Worm (Caenorhabditis elegans) whole organism, L4 larva: ENCODE measurements around the gene srbc-43.

ENCODE experiments used
- F10B5.3 ChIP-seq: sonication (generic microtip); optimal IDR thresholded peaks from 2 replicates; lab custom pipeline; 2016; ENCODE audit warnings: mild to moderate bottlenecking, missing genetic modification characterization, missing compliant biosample characterization
- F44E2.7 ChIP-seq: fragments of 200-800 bp; sonication (Bioruptor generic); IDR thresholded peaks from 2 replicates; pipeline ENCODE4 v2.1.2; 2022; ENCODE audit warnings: missing genetic modification characterization, missing compliant biosample characterization
- ama-1 ChIP-seq: fragments of 150-350 bp; optimal IDR thresholded peaks from 2 replicates; lab custom pipeline; 2014; ENCODE audit warnings: inconsistent platforms, mixed read lengths
- arid-1 ChIP-seq: fragments of 200-800 bp; sonication (Bioruptor generic); conservative IDR thresholded peaks from 2 replicates; pipeline ENCODE4 v1.3.6; 2022; ENCODE audit warnings: missing genetic modification reagents, missing genetic modification characterization, missing compliant biosample characterization
- ceh-44 ChIP-seq: fragments of 200-800 bp; sonication (Bioruptor generic); IDR thresholded peaks from 2 replicates; pipeline ENCODE4 v1.3.6; 2022; ENCODE audit warnings: missing genetic modification reagents, missing genetic modification characterization, missing compliant biosample characterization
- ceh-62 ChIP-seq: sonication (generic microtip); optimal IDR thresholded peaks from 2 replicates; lab custom pipeline; 2017; ENCODE audit warnings: missing biosample characterization, missing genetic modification characterization
- cey-2 ChIP-seq: sonication (generic microtip); optimal IDR thresholded peaks from 3 replicates; lab custom pipeline; 2017; ENCODE audit warnings: missing genetic modification characterization, mild to moderate bottlenecking, missing compliant biosample characterization, antibody characterized with exemption, borderline replicate concordance; ENCODE audit not compliant: insufficient read depth
- ctbp-1 ChIP-seq: fragments of 200-800 bp; sonication (Bioruptor generic); IDR thresholded peaks from 2 replicates; pipeline ENCODE4 v1.3.6; 2022; ENCODE audit warnings: missing genetic modification reagents, missing genetic modification characterization, missing compliant biosample characterization
- dmd-6 ChIP-seq: fragments of 200-800 bp; sonication (Bioruptor generic); IDR thresholded peaks from 2 replicates; pipeline ENCODE4 v1.3.6; 2022; ENCODE audit warnings: missing genetic modification reagents, missing genetic modification characterization, missing compliant biosample characterization
- dmd-8 ChIP-seq: fragments of 200-800 bp; sonication (Bioruptor generic); IDR thresholded peaks from 2 replicates; pipeline ENCODE4 v1.3.6; 2022; ENCODE audit warnings: missing genetic modification characterization, missing compliant biosample characterization
- duxl-1 ChIP-seq: sonication (generic microtip); optimal IDR thresholded peaks from 2 replicates; lab custom pipeline; 2016; ENCODE audit warnings: mild to moderate bottlenecking, missing genetic modification characterization, moderate library complexity, missing compliant biosample characterization; ENCODE audit not compliant: poor library complexity
- egl-27 ChIP-seq: sonication (generic microtip); optimal IDR thresholded peaks from 3 replicates; lab custom pipeline; 2017; ENCODE audit warnings: missing biosample characterization, missing genetic modification reagents, missing genetic modification characterization
- fkh-10 ChIP-seq: fragments of 150-350 bp; optimal IDR thresholded peaks from 2 replicates; lab custom pipeline; 2014; ENCODE audit warnings: missing biosample characterization, missing genetic modification reagents, missing genetic modification characterization
- gei-8 ChIP-seq: fragments of 200-800 bp; sonication (Bioruptor generic); optimal IDR thresholded peaks from 2 replicates; lab custom pipeline; 2018; ENCODE audit warnings: mild to moderate bottlenecking, missing genetic modification characterization, missing compliant biosample characterization
- hmg-1.1 ChIP-seq: fragments of 200-800 bp; sonication (Bioruptor generic); IDR thresholded peaks from 2 replicates; pipeline ENCODE4 v1.3.6; 2022; ENCODE audit warnings: missing genetic modification reagents, missing genetic modification characterization, missing compliant biosample characterization
- jun-1 ChIP-seq: fragments of 150-350 bp; optimal IDR thresholded peaks from 2 replicates; lab custom pipeline; 2014; ENCODE audit warnings: missing biosample characterization, missing genetic modification reagents, missing genetic modification characterization
- lin-38 ChIP-seq: fragments of 200-800 bp; sonication (Bioruptor generic); IDR thresholded peaks from 2 replicates; pipeline ENCODE4 v1.3.6; 2022; ENCODE audit warnings: missing genetic modification reagents, missing genetic modification characterization, missing compliant biosample characterization
- mep-1 ChIP-seq: fragments of 150-350 bp; sonication (generic microtip); optimal IDR thresholded peaks from 3 replicates; lab custom pipeline; 2014; ENCODE audit warnings: missing biosample characterization, missing genetic modification characterization
- mxl-2 ChIP-seq: fragments of 200-800 bp; sonication (Bioruptor generic); conservative IDR thresholded peaks from 2 replicates; pipeline ENCODE4 v1.3.6; 2022; ENCODE audit warnings: missing genetic modification reagents, missing genetic modification characterization, missing compliant biosample characterization
- nhr-42 ChIP-seq: fragments of 200-800 bp; sonication (Bioruptor generic); IDR thresholded peaks from 2 replicates; pipeline ENCODE4 v1.3.6; 2022; ENCODE audit warnings: missing genetic modification characterization, missing compliant biosample characterization
- nhr-76 ChIP-seq: fragments of 150-350 bp; optimal IDR thresholded peaks from 2 replicates; lab custom pipeline; 2014; ENCODE audit warnings: missing biosample characterization, missing genetic modification characterization
- nhr-77 ChIP-seq: fragments of 150-350 bp; optimal IDR thresholded peaks from 2 replicates; lab custom pipeline; 2014; ENCODE audit warnings: missing biosample characterization, missing genetic modification characterization
- pha-4 ChIP-seq, 2 experiments: fragments of 150-350 bp in 1 of 2; fragments of 200-800 bp in 1 of 2; sonication (Bioruptor generic) in 1 of 2; IDR thresholded peaks in 1 of 2; optimal IDR thresholded peaks in 1 of 2; 2 replicates each; pipeline versions ENCODE4 v1.3.6 to Lab custom; 2014 to 2022; ENCODE audit warnings: missing genetic modification characterization in 2 of 2, missing genetic modification reagents in 2 of 2, missing biosample characterization in 1 of 2, missing compliant biosample characterization in 1 of 2
- set-16 ChIP-seq: fragments of 200-800 bp; sonication (Bioruptor generic); IDR thresholded peaks from 2 replicates; pipeline ENCODE4 v1.3.6; 2022; ENCODE audit warnings: missing genetic modification reagents, missing genetic modification characterization, missing compliant biosample characterization
- snpc-1.2 ChIP-seq: fragments of 200-800 bp; sonication (Bioruptor generic); IDR thresholded peaks from 2 replicates; pipeline ENCODE4 v1.3.6; 2022; ENCODE audit warnings: missing genetic modification reagents, missing genetic modification characterization, missing compliant biosample characterization
- snpc-4 ChIP-seq: fragments of 150-350 bp; optimal IDR thresholded peaks from 2 replicates; lab custom pipeline; 2014; ENCODE audit warnings: missing biosample characterization, missing genetic modification characterization
- unc-130 ChIP-seq: sonication (generic microtip); optimal IDR thresholded peaks from 2 replicates; lab custom pipeline; 2016; ENCODE audit warnings: missing genetic modification reagents, missing genetic modification characterization, missing compliant biosample characterization
- unc-62 ChIP-seq, 3 experiments: fragments of 150-350 bp in 1 of 3; sonication (generic microtip); optimal IDR thresholded peaks in 2 of 3; peaks in 1 of 3; 1 replicate in 1 of 3; 2 replicates in 2 of 3; lab custom pipeline; 2014 to 2017; ENCODE audit warnings: missing biosample characterization in 3 of 3, missing genetic modification characterization in 3 of 3, missing genetic modification reagents in 3 of 3, missing genotype in 1 of 3
- zfp-2 ChIP-seq: sonication (generic microtip); optimal IDR thresholded peaks from 2 replicates; lab custom pipeline; 2016; ENCODE audit warnings: mild to moderate bottlenecking, missing genetic modification characterization, missing compliant biosample characterization
- zip-2 ChIP-seq: fragments of 150-350 bp; optimal IDR thresholded peaks from 2 replicates; lab custom pipeline; 2014; ENCODE audit warnings: missing biosample characterization, missing genetic modification characterization

The srbc-43 gene

ce11 chrV:12811126-12811525, 20.8 kb upstream of the srbc-43 start, which contains the start of gene ZC443.2:
ZC443.2 (minus strand) TSS chrV:12811192.
- TF ChIP-seq dmd-8 (no peak), unc-62 (GFP tag; optimal IDR thresholded peaks at IDR 0.05 in 1 of 2; lab: Kevin White, UChicago) (peak in 1 of 2 experiments; percentile 1), unc-62 (tag; optimal IDR thresholded peaks at IDR 0.05; lab: Kevin White, UChicago) (no peak)

- TF ChIP-seq egl-27 (tag; lab: Kevin White, UChicago) (no peak), cey-2 (tag; lab: Kevin White, UChicago) (no peak), arid-1 (GFP tag; lab: Robert Waterston, UW) (no peak), ceh-62 (tag; lab: Kevin White, UChicago) (no peak), set-16 (no peak), zfp-2 (tag; lab: Kevin White, UChicago) (no peak), jun-1 (tag; lab: Kevin White, UChicago) (no peak), mep-1 (tag; lab: Kevin White, UChicago) (no peak), snpc-4 (tag; lab: Kevin White, UChicago) (no peak), duxl-1 (tag; lab: Kevin White, UChicago) (no peak), nhr-77 (no peak), F44E2.7 (GFP tag; lab: Robert Waterston, UW) (no peak)
Observed at ce11 chrV:12809876-12810275, 19.6 kb upstream of the srbc-43 start, which contains the start of gene ZC443.1. ZC443.1 (minus strand) TSS chrV:12810080.

DNA sequence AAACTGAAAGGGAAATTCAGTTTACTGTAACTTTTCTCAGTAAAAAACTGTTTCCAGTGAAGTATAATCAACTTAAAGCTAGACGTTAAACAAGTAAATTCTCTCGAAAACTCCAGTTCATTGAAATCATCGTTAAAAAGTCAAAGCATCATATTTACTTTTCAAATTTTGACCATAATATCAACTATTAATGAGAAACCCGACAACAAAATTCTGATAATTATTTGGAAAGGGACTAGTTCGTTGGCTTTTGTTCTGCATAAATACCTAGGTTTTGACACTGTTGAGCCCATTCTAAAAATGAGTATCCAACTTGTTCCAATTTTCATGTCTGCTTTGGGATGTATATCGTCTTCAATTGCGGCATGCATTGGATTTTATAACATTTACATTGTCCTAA, 15.9 kb upstream of the srbc-43 start, which contains the start of gene ZC443.7:
TSS of gene ZC443.7 (plus strand) at position 301 of the 400 bp plus-strand sequence.
- TF ChIP-seq gei-8: no peak

ce11 chrV:12803274-12803673, 13.0 kb upstream of the srbc-43 start, which contains the start of gene srbc-45:
srbc-45 (plus strand) TSS chrV:12803574.
- TF ChIP-seq unc-130 (GFP tag; lab: Kevin White, UChicago): no peak
- no peak for TF ChIP-seq ctbp-1 (GFP tag; lab: Robert Waterston, UW)
- TF ChIP-seq dmd-6 (GFP tag; lab: Robert Waterston, UW): no peak
- TF ChIP-seq set-16: no peak
- no peak for TF ChIP-seq nhr-77
- TF ChIP-seq fkh-10 (GFP tag; lab: Kevin White, UChicago): no peak
- TF ChIP-seq nhr-42 (GFP tag; lab: Robert Waterston, UW): no peak
- TF ChIP-seq nhr-76 (tag; lab: Kevin White, UChicago): no peak
- TF ChIP-seq hmg-1.1 (GFP tag; lab: Robert Waterston, UW): no peak
- TF ChIP-seq duxl-1 (tag; lab: Kevin White, UChicago): no peak
- TF ChIP-seq zip-2 (tag; lab: Kevin White, UChicago): no peak
- TF ChIP-seq snpc-1.2: no peak
- TF ChIP-seq F10B5.3 (tag; lab: Kevin White, UChicago): no peak

DNA sequence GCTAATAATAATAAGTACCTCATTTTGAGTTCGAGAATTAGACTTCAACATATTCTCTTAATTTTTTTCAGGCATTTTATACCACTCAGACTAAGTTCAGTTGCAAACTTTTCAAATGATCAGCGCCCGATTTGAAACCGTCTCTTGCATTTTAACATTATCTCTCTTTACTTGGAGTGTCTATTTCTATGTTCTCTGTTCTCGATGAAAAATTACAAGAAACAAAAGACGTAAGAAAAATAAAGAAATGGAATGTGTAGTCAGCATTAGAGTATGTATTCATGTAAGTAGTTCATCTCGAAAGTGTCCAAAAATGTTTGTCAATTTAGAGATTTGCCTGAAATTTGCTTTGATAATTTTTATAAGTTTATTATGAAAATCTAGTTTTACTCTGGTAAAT, 9.9 kb upstream of the srbc-43 start, which contains the start of gene ugt-3:
TSS of gene ugt-3 (minus strand) at position 101 of the 400 bp plus-strand sequence.
- TF ChIP-seq ama-1 (lab: Kevin White, UChicago): no peak
- TF ChIP-seq gei-8: no peak
- TF ChIP-seq mxl-2 (GFP tag; lab: Robert Waterston, UW): no peak
- TF ChIP-seq snpc-1.2: no peak
- TF ChIP-seq pha-4 (GFP tag; IDR thresholded peaks at IDR 0.05; lab: Robert Waterston, UW): no peak
- no peak for TF ChIP-seq pha-4 (tag; optimal IDR thresholded peaks at IDR 0.05; lab: Kevin White, UChicago)
- TF ChIP-seq unc-62 (GFP tag; optimal IDR thresholded peaks at IDR 0.05 in 1 of 2; lab: Kevin White, UChicago): no peak
- TF ChIP-seq unc-62 (tag; optimal IDR thresholded peaks at IDR 0.05; lab: Kevin White, UChicago): no peak
- no peak for TF ChIP-seq lin-38
- TF ChIP-seq nhr-76 (tag; lab: Kevin White, UChicago): no peak
- no peak for TF ChIP-seq arid-1 (GFP tag; lab: Robert Waterston, UW)
- no peak for TF ChIP-seq ceh-44 (GFP tag; lab: Robert Waterston, UW)
- TF ChIP-seq, all 104 proteins: peak for 0
